Fruit fly (Drosophila melanogaster): ENCODE data around the gene CG11858.

CG11858 gene

DNA sequence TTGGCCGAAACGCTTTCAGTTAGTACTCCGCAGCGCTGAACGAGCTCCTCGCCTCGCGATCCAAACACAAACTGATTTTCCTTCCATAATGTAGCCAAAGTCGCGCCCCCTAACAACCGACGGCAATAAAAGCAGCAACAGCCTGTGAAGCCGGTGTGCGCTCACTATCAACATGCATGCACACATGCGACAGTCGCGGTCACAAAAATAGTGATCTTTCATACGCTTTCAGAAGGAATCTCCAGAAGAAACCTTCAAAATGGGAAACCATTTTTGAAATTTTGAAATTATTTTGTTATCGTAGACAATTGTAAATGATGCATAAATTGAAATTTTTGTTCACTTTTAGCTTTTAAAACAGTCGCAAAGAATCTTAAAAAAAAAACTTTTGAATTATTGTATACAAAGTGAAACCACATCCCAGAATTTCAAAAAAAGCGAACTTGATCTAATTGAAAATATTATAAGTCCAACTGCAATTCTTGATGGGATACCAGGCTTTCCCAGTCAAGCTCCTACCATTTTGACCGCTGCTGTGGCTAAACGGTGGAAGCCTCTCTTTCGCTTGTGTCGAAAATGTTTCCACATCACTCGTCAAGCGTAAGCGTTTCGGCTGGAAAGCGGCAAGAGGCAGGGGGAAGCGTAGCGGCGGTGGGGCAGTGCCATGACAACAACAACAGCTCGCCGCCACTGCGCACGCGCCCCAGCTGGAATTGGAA lies 30.1 kb upstream of the CG11858 start, which contains the start of gene Cad96Cb:
Gene Cad96Cb (minus strand): TSS at position 51 of the 719 bp plus-strand sequence.
- peak; percentile 92 for TF ChIP-seq CG8159 (tag; optimal IDR thresholded peaks at IDR 0.05)
- TF ChIP-seq EcR (GFP tag; optimal IDR thresholded peaks at IDR 0.05) = no peak
- peak; percentile 92 for TF ChIP-seq CG9948 (tag; optimal IDR thresholded peaks at IDR 0.05)
- TF ChIP-seq CG14655 (GFP tag; optimal IDR thresholded peaks at IDR 0.05) = peak; percentile 97
- peak; percentile 54 for TF ChIP-seq rn (GFP tag; IDR thresholded peaks at IDR 0.05)
- peak; percentile 92 for TF ChIP-seq Snoo (tag; optimal IDR thresholded peaks at IDR 0.05)
- peak; percentile 73 for TF ChIP-seq D1 (tag; optimal IDR thresholded peaks at IDR 0.05)
- TF ChIP-seq Pif1B (GFP tag; optimal IDR thresholded peaks at IDR 0.05) = peak; percentile 90
- TF ChIP-seq CG4496 (GFP tag; IDR thresholded peaks at IDR 0.05) = peak; percentile 76; the same call in 2 of the 3 replicates
- TF ChIP-seq fd96Ca (GFP tag; IDR thresholded peaks at IDR 0.05) = peak; percentile 56
- peak; percentile 49 for TF ChIP-seq CG12605 (GFP tag; IDR thresholded peaks at IDR 0.05)
- TF ChIP-seq CG8301 (tag; optimal IDR thresholded peaks at IDR 0.05) = peak; percentile 94
- TF ChIP-seq gl (tag; optimal IDR thresholded peaks at IDR 0.05) = peak; percentile 68
- peak; percentile 91 for TF ChIP-seq CG15710 (tag; optimal IDR thresholded peaks at IDR 0.05)
- TF ChIP-seq Pif1A (GFP tag; optimal IDR thresholded peaks at IDR 0.05) = peak; percentile 93
- peak; percentile 67 for TF ChIP-seq CG13204 (GFP tag; optimal IDR thresholded peaks at IDR 0.05)
- 0 out of 2 replicates have a peak, but pooled peaks have one; percentile 7 for TF ChIP-seq CG10348 (GFP tag; IDR thresholded peaks at IDR 0.05)
- peak; percentile 71; the same call in 1 of the 2 replicates for TF ChIP-seq CG32121 (GFP tag; IDR thresholded peaks at IDR 0.05)
- peak; percentile 84 for TF ChIP-seq CG17806 (tag; optimal IDR thresholded peaks at IDR 0.05)
- TF ChIP-seq Ets98B (GFP tag; IDR thresholded peaks at IDR 0.05) = peak; percentile 64
- peak; percentile 82 for TF ChIP-seq CG34367 (tag; optimal IDR thresholded peaks at IDR 0.05)

DNA sequence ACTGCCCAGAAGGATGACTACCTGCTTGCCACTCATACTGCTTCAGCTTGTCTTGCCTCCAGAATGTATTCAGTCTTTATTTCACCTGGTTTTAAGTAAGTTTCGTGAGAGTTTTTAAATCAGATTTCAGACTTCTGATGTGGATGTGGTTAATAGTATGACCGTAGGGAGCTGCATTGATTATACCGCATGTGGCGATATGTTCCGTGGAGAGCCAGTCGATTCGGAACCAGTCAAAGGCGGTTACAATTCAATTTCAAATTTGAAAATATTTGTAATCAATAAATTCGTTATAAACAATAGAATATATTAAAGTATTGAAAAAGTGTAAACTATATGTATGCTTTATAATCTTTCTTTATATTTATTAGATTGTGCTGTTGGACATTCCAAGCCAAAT lies 27.2 kb upstream of the CG11858 start, which contains the start of gene Sil1:
Gene Sil1 (minus strand): TSS at position 168 of the 400 bp plus-strand sequence.
- TF ChIP-seq Snoo (tag; optimal IDR thresholded peaks at IDR 0.05) (no peak), CG4496 (GFP tag; IDR thresholded peaks at IDR 0.05) (no peak), fd96Ca (GFP tag; IDR thresholded peaks at IDR 0.05) (no peak), Pif1A (GFP tag; optimal IDR thresholded peaks at IDR 0.05) (no peak), gl (tag; optimal IDR thresholded peaks at IDR 0.05) (no peak), Ets98B (GFP tag; IDR thresholded peaks at IDR 0.05) (no peak), CG8301 (tag; optimal IDR thresholded peaks at IDR 0.05) (no peak), CG14655 (GFP tag; optimal IDR thresholded peaks at IDR 0.05) (no peak), CG34367 (tag; optimal IDR thresholded peaks at IDR 0.05) (no peak), CG12605 (GFP tag; IDR thresholded peaks at IDR 0.05) (no peak), CG15710 (tag; optimal IDR thresholded peaks at IDR 0.05) (no peak), CG13204 (GFP tag; optimal IDR thresholded peaks at IDR 0.05) (no peak), Pif1B (GFP tag; optimal IDR thresholded peaks at IDR 0.05) (no peak), EcR (GFP tag; optimal IDR thresholded peaks at IDR 0.05) (no peak), D1 (tag; optimal IDR thresholded peaks at IDR 0.05) (no peak), CG9948 (tag; optimal IDR thresholded peaks at IDR 0.05) (no peak), CG10348 (GFP tag; IDR thresholded peaks at IDR 0.05) (no peak), CG32121 (GFP tag; IDR thresholded peaks at IDR 0.05) (no peak), CG17806 (tag; optimal IDR thresholded peaks at IDR 0.05) (no peak), CG8159 (tag; optimal IDR thresholded peaks at IDR 0.05) (no peak)

DNA sequence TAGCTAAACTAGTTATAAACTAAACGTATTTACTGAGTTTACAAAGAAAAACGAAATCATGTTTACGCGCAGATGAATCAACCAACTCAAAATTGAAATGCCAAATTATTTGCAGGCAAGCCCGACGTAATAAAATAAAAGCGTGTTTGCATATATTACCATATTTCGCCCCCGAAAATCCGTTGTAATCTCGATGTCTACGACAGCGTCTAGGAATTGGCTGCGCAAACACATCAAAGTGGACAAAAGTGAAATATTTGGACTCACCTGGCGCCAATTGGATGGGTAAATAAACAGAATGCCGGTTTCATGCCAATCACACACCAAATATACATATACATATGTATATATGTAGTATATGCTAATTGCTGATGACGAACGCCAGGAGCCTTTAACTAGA lies 26.4 kb upstream of the CG11858 start:
- TF ChIP-seq CG9948 (tag; optimal IDR thresholded peaks at IDR 0.05) = no peak
- TF ChIP-seq gl (tag; optimal IDR thresholded peaks at IDR 0.05) = no peak

dm6 chr3R:25237314-25237713 lies 25.2 kb upstream of the CG11858 start, which contains the start of gene Jhbp7:
TSS of gene Jhbp7 (plus strand) at chr3R:25237614.
- TF ChIP-seq Snoo (tag; optimal IDR thresholded peaks at IDR 0.05) = no peak
- peak; percentile 81 for TF ChIP-seq EcR (GFP tag; optimal IDR thresholded peaks at IDR 0.05)

- peak; percentile 3 for TF ChIP-seq CG17806 (tag; optimal IDR thresholded peaks at IDR 0.05)
- TF ChIP-seq CG14655 (GFP tag; optimal IDR thresholded peaks at IDR 0.05) = no peak
- TF ChIP-seq Pif1B (GFP tag; optimal IDR thresholded peaks at IDR 0.05) = no peak
- TF ChIP-seq CG8301 (tag; optimal IDR thresholded peaks at IDR 0.05) = no peak
- TF ChIP-seq CG8159 (tag; optimal IDR thresholded peaks at IDR 0.05) = peak; percentile 60
- TF ChIP-seq Snoo (tag; optimal IDR thresholded peaks at IDR 0.05) = no peak
- TF ChIP-seq rn (GFP tag; IDR thresholded peaks at IDR 0.05) = no peak
- peak; percentile 22 for TF ChIP-seq CG15710 (tag; optimal IDR thresholded peaks at IDR 0.05)
- TF ChIP-seq Pif1A (GFP tag; optimal IDR thresholded peaks at IDR 0.05) = no peak
- TF ChIP-seq EcR (GFP tag; optimal IDR thresholded peaks at IDR 0.05) = peak; percentile 94
- TF ChIP-seq CG13204 (GFP tag; optimal IDR thresholded peaks at IDR 0.05) = no peak
- TF ChIP-seq gl (tag; optimal IDR thresholded peaks at IDR 0.05) = no peak
- peak; percentile 11 for TF ChIP-seq CG34367 (tag; optimal IDR thresholded peaks at IDR 0.05)
- no peak for TF ChIP-seq D1 (tag; optimal IDR thresholded peaks at IDR 0.05)
- no peak for TF ChIP-seq CG4496 (GFP tag; IDR thresholded peaks at IDR 0.05)
- TF ChIP-seq CG12605 (GFP tag; IDR thresholded peaks at IDR 0.05) = no peak
- TF ChIP-seq CG9948 (tag; optimal IDR thresholded peaks at IDR 0.05) = peak; percentile 33
- TF ChIP-seq fd96Ca (GFP tag; IDR thresholded peaks at IDR 0.05) = no peak
- TF ChIP-seq Ets98B (GFP tag; IDR thresholded peaks at IDR 0.05) = no peak
- no peak for TF ChIP-seq CG32121 (GFP tag; IDR thresholded peaks at IDR 0.05)
- no peak for TF ChIP-seq CG10348 (GFP tag; IDR thresholded peaks at IDR 0.05)
Measured at dm6 chr3R:25238771-25239700, 23.5 kb upstream of the CG11858 start.
